Fruit fly (Drosophila melanogaster) whole organism, embryonic: ENCODE measurements around the gene CG43759.

Experiments used
- Aef1 ChIP-seq: fragments of 200-800 bp; sonication (Bioruptor generic); IDR thresholded peaks from 3 replicates; pipeline ENCODE4 v1.3.6; 2022; ENCODE audit warnings: missing biosample characterization, missing genetic modification characterization
- Atf-2 ChIP-seq: fragments of 200-800 bp; sonication (Bioruptor generic); optimal IDR thresholded peaks from 2 replicates; lab custom pipeline; 2016; ENCODE audit warnings: missing biosample characterization, missing genetic modification characterization
- CG12219 ChIP-seq: fragments of 200-800 bp; sonication (Bioruptor generic); optimal IDR thresholded peaks from 3 replicates; lab custom pipeline; 2018; ENCODE audit warnings: missing biosample characterization, mild to moderate bottlenecking, missing genetic modification characterization
- CG12236 ChIP-seq: fragments of 200-800 bp; sonication (Bioruptor generic); optimal IDR thresholded peaks from 2 replicates; lab custom pipeline; 2016; ENCODE audit warnings: missing biosample characterization, missing genetic modification characterization
- CG13894 ChIP-seq: fragments of 200-800 bp; sonication (Bioruptor generic); optimal IDR thresholded peaks from 3 replicates; lab custom pipeline; 2018; ENCODE audit warnings: missing biosample characterization, mild to moderate bottlenecking, missing genetic modification characterization, moderate library complexity
- CG14710 ChIP-seq: fragments of 200-800 bp; sonication (Bioruptor generic); optimal IDR thresholded peaks from 3 replicates; lab custom pipeline; 2019; ENCODE audit warnings: missing biosample characterization, mild to moderate bottlenecking, missing genetic modification characterization, moderate library complexity
- CG17612 ChIP-seq: fragments of 200-800 bp; sonication (Bioruptor generic); IDR thresholded peaks from 2 replicates; pipeline ENCODE4 v1.3.6; 2022; ENCODE audit warnings: missing biosample characterization, missing genetic modification characterization
- CG17802 ChIP-seq: fragments of 200-800 bp; sonication (Bioruptor generic); optimal IDR thresholded peaks from 2 replicates; lab custom pipeline; 2018; ENCODE audit warnings: missing biosample characterization, mild to moderate bottlenecking, missing genetic modification characterization, moderate library complexity
- CG3065 ChIP-seq: fragments of 200-800 bp; sonication (Bioruptor generic); optimal IDR thresholded peaks from 2 replicates; lab custom pipeline; 2016; ENCODE audit warnings: missing biosample characterization, missing genetic modification characterization
- CG31388 ChIP-seq: fragments of 200-800 bp; sonication (Bioruptor generic); optimal IDR thresholded peaks from 2 replicates; lab custom pipeline; 2016; ENCODE audit warnings: missing biosample characterization, missing genetic modification characterization
- CG4424 ChIP-seq: fragments of 200-800 bp; sonication (Bioruptor generic); optimal IDR thresholded peaks from 3 replicates; lab custom pipeline; 2016; ENCODE audit warnings: missing biosample characterization, missing genetic modification characterization
- CG4730 ChIP-seq: fragments of 200-800 bp; sonication (Bioruptor generic); IDR thresholded peaks from 2 replicates; pipeline ENCODE4 v1.3.6; 2022; ENCODE audit warnings: missing biosample characterization, missing genetic modification characterization
- CG5180 ChIP-seq: fragments of 200-800 bp; sonication (Bioruptor generic); optimal IDR thresholded peaks from 3 replicates; lab custom pipeline; 2017; ENCODE audit warnings: missing biosample characterization, missing genetic modification characterization, mild to moderate bottlenecking, moderate library complexity, missing genetic modification reagents
- CG6175 ChIP-seq: fragments of 200-800 bp; sonication (Bioruptor generic); IDR thresholded peaks from 3 replicates; pipeline ENCODE4 v1.3.6; 2022; ENCODE audit warnings: missing biosample characterization, missing genetic modification characterization
- CG7963 ChIP-seq: fragments of 200-800 bp; sonication (Bioruptor generic); IDR thresholded peaks from 3 replicates; pipeline ENCODE4 v1.3.6; 2022; ENCODE audit warnings: missing biosample characterization, missing genetic modification characterization; ENCODE audit not compliant: partially characterized antibody
- CTCF ChIP-seq: fragments of 200-800 bp; sonication (Bioruptor generic); optimal IDR thresholded peaks from 2 replicates; lab custom pipeline; 2017; ENCODE audit warnings: missing biosample characterization, mild to moderate bottlenecking, missing genetic modification characterization, moderate library complexity
- Dll ChIP-seq: fragments of 200-800 bp; sonication (Bioruptor generic); IDR thresholded peaks from 4 replicates; pipeline ENCODE4 v1.3.6; 2022; ENCODE audit warnings: missing biosample characterization, missing genetic modification characterization; ENCODE audit not compliant: partially characterized antibody
- Drgx ChIP-seq: fragments of 200-800 bp; sonication (Bioruptor generic); IDR thresholded peaks from 2 replicates; pipeline ENCODE4 v1.3.6; 2022; ENCODE audit warnings: missing biosample characterization, missing genetic modification characterization
- ERR ChIP-seq: fragments of 200-800 bp; sonication (Bioruptor generic); optimal IDR thresholded peaks from 2 replicates; lab custom pipeline; 2016; ENCODE audit warnings: missing biosample characterization, missing genetic modification characterization
- GATAe ChIP-seq: fragments of 200-800 bp; sonication (Bioruptor generic); conservative IDR thresholded peaks from 2 replicates; pipeline ENCODE4 v1.3.6; 2022; ENCODE audit warnings: missing biosample characterization, missing genetic modification characterization
- Hand ChIP-seq: fragments of 200-800 bp; sonication (Bioruptor generic); optimal IDR thresholded peaks from 2 replicates; lab custom pipeline; 2017; ENCODE audit warnings: mild to moderate bottlenecking, missing biosample characterization, missing genetic modification reagents, missing genetic modification characterization
- HmgD ChIP-seq: fragments of 200-800 bp; sonication (Bioruptor generic); optimal IDR thresholded peaks from 3 replicates; lab custom pipeline; 2016; ENCODE audit warnings: missing biosample characterization, missing genetic modification characterization
- HmgZ ChIP-seq: fragments of 200-800 bp; sonication (Bioruptor generic); optimal IDR thresholded peaks from 2 replicates; lab custom pipeline; 2018; ENCODE audit warnings: missing biosample characterization, mild to moderate bottlenecking, missing genetic modification characterization
- MESR4 ChIP-seq: fragments of 200-800 bp; sonication (Bioruptor generic); optimal IDR thresholded peaks from 2 replicates; lab custom pipeline; 2018; ENCODE audit warnings: missing biosample characterization, mild to moderate bottlenecking, missing genetic modification characterization, moderate library complexity
- NK7.1 ChIP-seq: fragments of 200-800 bp; sonication (Bioruptor generic); optimal IDR thresholded peaks from 3 replicates; lab custom pipeline; 2016; ENCODE audit warnings: missing biosample characterization, missing genetic modification characterization
- Nf-YA ChIP-seq: fragments of 200-800 bp; sonication (Bioruptor generic); IDR thresholded peaks from 2 replicates; pipeline ENCODE4 v1.3.6; 2022; ENCODE audit warnings: missing biosample characterization, missing genetic modification characterization
- PHDP ChIP-seq: fragments of 200-800 bp; sonication (Bioruptor generic); optimal IDR thresholded peaks from 3 replicates; lab custom pipeline; 2018; ENCODE audit warnings: missing biosample characterization, mild to moderate bottlenecking, missing genetic modification characterization, moderate library complexity
- Pdp1 ChIP-seq, 2 experiments: fragments of 200-800 bp; sonication (Bioruptor generic); optimal IDR thresholded peaks; 3 replicates each; lab custom pipeline; 2016; ENCODE audit warnings: missing biosample characterization in 2 of 2, missing genetic modification characterization in 2 of 2, mild to moderate bottlenecking in 1 of 2, moderate library complexity in 1 of 2
- Ravus ChIP-seq: fragments of 200-800 bp; sonication (Bioruptor generic); IDR thresholded peaks from 2 replicates; pipeline ENCODE4 v1.3.6; 2022; ENCODE audit warnings: missing biosample characterization, missing genetic modification characterization
- Side ChIP-seq: fragments of 200-800 bp; sonication (Bioruptor generic); optimal IDR thresholded peaks from 2 replicates; lab custom pipeline; 2016; ENCODE audit warnings: missing biosample characterization, missing genetic modification characterization
- Six4 ChIP-seq: fragments of 200-800 bp; sonication (Bioruptor generic); optimal IDR thresholded peaks from 2 replicates; lab custom pipeline; 2016; ENCODE audit warnings: missing biosample characterization, missing genetic modification characterization
- al ChIP-seq: fragments of 200-800 bp; sonication (Bioruptor generic); IDR thresholded peaks from 2 replicates; pipeline ENCODE4 v1.3.6; 2022; ENCODE audit warnings: missing biosample characterization, missing genetic modification characterization
- aop ChIP-seq: fragments of 200-800 bp; sonication (Bioruptor generic); IDR thresholded peaks from 2 replicates; pipeline ENCODE4 v1.3.6; 2022; ENCODE audit warnings: missing biosample characterization, missing genetic modification characterization
- dan ChIP-seq: fragments of 200-800 bp; sonication (Bioruptor generic); IDR thresholded peaks from 2 replicates; pipeline ENCODE4 v1.3.6; 2022; ENCODE audit warnings: missing biosample characterization, missing genetic modification characterization
- jumu ChIP-seq: fragments of 200-800 bp; sonication (Bioruptor generic); optimal IDR thresholded peaks from 3 replicates; lab custom pipeline; 2016; ENCODE audit warnings: missing biosample characterization, missing genetic modification characterization
- kay ChIP-seq: fragments of 200-800 bp; sonication (Bioruptor generic); optimal IDR thresholded peaks from 2 replicates; lab custom pipeline; 2016; ENCODE audit warnings: missing biosample characterization, missing genetic modification characterization
- mam ChIP-seq: fragments of 200-800 bp; sonication (Bioruptor generic); optimal IDR thresholded peaks from 3 replicates; lab custom pipeline; 2016; ENCODE audit warnings: missing biosample characterization, missing genetic modification characterization
- nerfin-2 ChIP-seq: fragments of 200-800 bp; sonication (Bioruptor generic); IDR thresholded peaks from 2 replicates; pipeline ENCODE4 v1.3.6; 2022; ENCODE audit warnings: missing biosample characterization, missing genetic modification characterization; ENCODE audit not compliant: partially characterized antibody
- nom ChIP-seq: fragments of 200-800 bp; sonication (Bioruptor generic); optimal IDR thresholded peaks from 2 replicates; lab custom pipeline; 2017; ENCODE audit warnings: missing biosample characterization, missing genetic modification characterization, mild to moderate bottlenecking, moderate library complexity, missing genetic modification reagents
- peb ChIP-seq: fragments of 200-800 bp; sonication (Bioruptor generic); IDR thresholded peaks from 2 replicates; pipeline ENCODE4 v1.3.6; 2022; ENCODE audit warnings: missing biosample characterization, missing genetic modification characterization
- phol ChIP-seq: fragments of 200-800 bp; sonication (Bioruptor generic); optimal IDR thresholded peaks from 3 replicates; lab custom pipeline; 2018; ENCODE audit warnings: missing biosample characterization, mild to moderate bottlenecking, missing genetic modification characterization, moderate library complexity
- psq ChIP-seq: fragments of 200-800 bp; sonication (Bioruptor generic); optimal IDR thresholded peaks from 2 replicates; lab custom pipeline; 2017; ENCODE audit warnings: missing biosample characterization, missing genetic modification characterization
- ro ChIP-seq: fragments of 200-800 bp; sonication (Bioruptor generic); IDR thresholded peaks from 2 replicates; pipeline ENCODE4 v1.3.6; 2022; ENCODE audit warnings: missing biosample characterization, missing genetic modification characterization
- sim ChIP-seq: fragments of 200-800 bp; sonication (Bioruptor generic); IDR thresholded peaks from 2 replicates; pipeline ENCODE4 v1.3.6; 2022; ENCODE audit warnings: missing biosample characterization, missing genetic modification characterization
- sug ChIP-seq: fragments of 200-800 bp; optimal IDR thresholded peaks from 2 replicates; lab custom pipeline; 2019; ENCODE audit warnings: missing biosample characterization, mild to moderate bottlenecking, missing genetic modification characterization, moderate library complexity
- tio ChIP-seq: fragments of 200-800 bp; sonication (Bioruptor generic); optimal IDR thresholded peaks from 2 replicates; lab custom pipeline; 2017; ENCODE audit warnings: missing biosample characterization, missing genetic modification characterization, inconsistent platforms
- toy ChIP-seq: fragments of 200-800 bp; sonication (Bioruptor generic); IDR thresholded peaks from 2 replicates; pipeline ENCODE4 v1.3.6; 2022; ENCODE audit warnings: missing biosample characterization, missing genetic modification characterization
- unc-4 ChIP-seq: fragments of 200-800 bp; sonication (Bioruptor generic); IDR thresholded peaks from 2 replicates; pipeline ENCODE4 v1.3.6; 2022; ENCODE audit warnings: missing biosample characterization, missing genetic modification characterization; ENCODE audit not compliant: partially characterized antibody
- zf30C ChIP-seq: fragments of 200-800 bp; sonication (Bioruptor generic); optimal IDR thresholded peaks from 3 replicates; lab custom pipeline; 2018; ENCODE audit warnings: missing biosample characterization, mild to moderate bottlenecking, missing genetic modification characterization

Gene CG43759

DNA sequence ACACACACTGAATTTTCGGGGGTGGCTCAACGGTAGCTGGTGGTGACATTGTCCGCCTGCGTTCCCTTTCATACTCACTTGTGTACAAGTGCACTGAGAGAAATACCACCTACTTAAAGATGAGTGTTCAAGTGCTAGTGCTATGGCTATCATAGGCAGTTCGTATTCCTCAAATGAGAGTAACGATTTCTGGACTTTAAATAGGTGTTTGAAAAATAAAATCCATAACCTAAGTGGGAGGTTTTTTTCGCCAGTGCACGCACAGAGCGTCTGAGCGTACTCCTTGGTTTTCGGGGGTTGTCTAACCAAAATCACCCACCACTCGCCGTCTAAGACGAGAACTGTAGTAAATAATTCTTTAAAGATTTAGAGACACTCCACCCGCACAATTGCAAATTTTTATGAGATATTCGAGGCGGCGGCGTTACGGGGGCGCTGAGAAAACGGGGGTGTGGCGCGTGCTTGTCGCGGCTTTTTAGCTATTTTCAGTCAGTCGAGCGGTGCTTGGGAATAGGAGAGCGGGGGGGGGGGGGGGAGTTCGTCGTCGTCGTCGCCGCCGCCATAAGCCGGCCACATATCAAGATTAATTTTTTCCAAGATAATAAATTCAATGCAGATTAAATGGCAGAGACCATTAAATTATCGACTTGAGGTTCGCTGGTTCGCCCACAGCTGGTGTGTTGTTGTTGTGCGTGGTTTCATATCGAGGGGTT, 88.1 kb downstream of the CG43759 start (continued):
- TF ChIP-seq CG4730 (GFP tag; lab: Robert Waterston, UW) = peak; percentile 47
- TF ChIP-seq CTCF (GFP tag; lab: Kevin White, UChicago) = peak; percentile 5
- TF ChIP-seq Hand = peak; percentile 78
- peak; percentile 48; the same call in 1 of the 2 replicates for TF ChIP-seq sim (GFP tag; lab: Robert Waterston, UW)
- peak; percentile 18; the same call in 1 of the 2 replicates for TF ChIP-seq al (GFP tag; lab: Robert Waterston, UW)
- peak; percentile 84 for TF ChIP-seq phol (tag; lab: Kevin White, UChicago)
- peak; percentile 75 for TF ChIP-seq mam (GFP tag; lab: Kevin White, UChicago)
- TF ChIP-seq CG5180 (GFP tag; lab: Kevin White, UChicago) = peak; percentile 71
- TF ChIP-seq zf30C (GFP tag; lab: Kevin White, UChicago) = peak; percentile 82
- TF ChIP-seq CG4424 (GFP tag; lab: Kevin White, UChicago) = peak; percentile 74
- TF ChIP-seq kay (GFP tag; lab: Kevin White, UChicago) = peak; percentile 17
- peak; percentile 16 for TF ChIP-seq psq
- peak; percentile 87 for TF ChIP-seq jumu
- 0 out of 2 replicates have a peak, but pooled peaks have one; percentile 7 for TF ChIP-seq Drgx (GFP tag; lab: Robert Waterston, UW)
- TF ChIP-seq CG12219 (GFP tag; lab: Kevin White, UChicago) = peak; percentile 87
- TF ChIP-seq Nf-YA = no peak; the same call in 1 of the 2 replicates
- TF ChIP-seq CG17612 (GFP tag; lab: Robert Waterston, UW) = peak; percentile 37; the same call in 1 of the 2 replicates
- TF ChIP-seq CG14710 (tag; lab: Kevin White, UChicago) = peak; percentile 80
- TF ChIP-seq CG17802 (tag; lab: Kevin White, UChicago) = peak; percentile 55
- peak; percentile 55; the same call in 1 of the 2 replicates for TF ChIP-seq ro (GFP tag; lab: Robert Waterston, UW)
- TF ChIP-seq CG6175 = 0 out of 3 replicates have a peak, but pooled peaks have one; percentile 42
- no peak for TF ChIP-seq unc-4
- no peak for TF ChIP-seq MESR4 (GFP tag; lab: Kevin White, UChicago)
- TF ChIP-seq CG31388 (GFP tag; lab: Kevin White, UChicago) = peak; percentile 15
- TF ChIP-seq ERR (GFP tag; lab: Kevin White, UChicago) = peak; percentile 57
- TF ChIP-seq CG12236 (GFP tag; lab: Kevin White, UChicago) = peak; percentile 32
- TF ChIP-seq Dll = no peak
- TF ChIP-seq HmgD (GFP tag; lab: Kevin White, UChicago) = peak; percentile 48
- peak; percentile 64 to 71 for TF ChIP-seq Pdp1 (GFP tag; optimal IDR thresholded peaks at IDR 0.05; lab: Kevin White, UChicago)
- TF ChIP-seq CG7963 (GFP tag; lab: Robert Waterston, UW) = no peak
- TF ChIP-seq sug (tag; lab: Kevin White, UChicago) = peak; percentile 56
- peak; percentile 84 for TF ChIP-seq Side (GFP tag; lab: Kevin White, UChicago)
- peak; percentile 71 for TF ChIP-seq Aef1 (GFP tag; lab: Robert Waterston, UW)
- TF ChIP-seq aop (GFP tag; lab: Robert Waterston, UW) = no peak
- TF ChIP-seq nerfin-2 = no peak
- no peak; the same call in 1 of the 2 replicates for TF ChIP-seq dan (GFP tag; lab: Robert Waterston, UW)
- peak; percentile 63 for TF ChIP-seq CG3065
- peak; percentile 80 for TF ChIP-seq PHDP (tag; lab: Kevin White, UChicago)
- no peak for TF ChIP-seq GATAe (GFP tag; lab: Robert Waterston, UW)
- no peak for TF ChIP-seq nom (GFP tag; lab: Kevin White, UChicago)
- peak; percentile 57 for TF ChIP-seq Six4 (GFP tag; lab: Kevin White, UChicago)
- peak; percentile 73 for TF ChIP-seq NK7.1 (GFP tag; lab: Kevin White, UChicago)
- peak; percentile 34 for TF ChIP-seq tio (GFP tag; lab: Kevin White, UChicago)
- TF ChIP-seq peb (GFP tag; lab: Robert Waterston, UW) = peak; percentile 34; the same call in 1 of the 2 replicates
- TF ChIP-seq HmgZ = peak; percentile 71
- TF ChIP-seq toy (GFP tag; lab: Robert Waterston, UW) = 0 out of 2 replicates have a peak, but pooled peaks have one; percentile 50
- peak; percentile 64 for TF ChIP-seq CG13894 (tag; lab: Kevin White, UChicago)
- TF ChIP-seq Ravus = peak; percentile 13; the same call in 1 of the 2 replicates
- peak; percentile 74 for TF ChIP-seq Atf-2 (GFP tag; lab: Kevin White, UChicago)
